Worm (Caenorhabditis elegans) whole organism, L4 larva: ENCODE data around the gene ttr-38.

ENCODE experiments used
- F26F4.8 ChIP-seq: fragments of 200-800 bp; sonication (Bioruptor generic); conservative IDR thresholded peaks from 2 replicates; pipeline ENCODE4 v1.3.6; 2022; ENCODE audit warnings: missing genetic modification characterization, missing compliant biosample characterization
- F37D6.2 ChIP-seq: sonication (generic microtip); optimal IDR thresholded peaks from 2 replicates; lab custom pipeline; 2016; ENCODE audit warnings: mild to moderate bottlenecking, missing genetic modification characterization, missing compliant biosample characterization
- F44E2.7 ChIP-seq: fragments of 200-800 bp; sonication (Bioruptor generic); IDR thresholded peaks from 2 replicates; pipeline ENCODE4 v2.1.2; 2022; ENCODE audit warnings: missing genetic modification characterization, missing compliant biosample characterization
- R02D3.7 ChIP-seq: fragments of 150-350 bp; sonication (generic microtip); optimal IDR thresholded peaks from 3 replicates; lab custom pipeline; 2014; ENCODE audit warnings: missing biosample characterization, missing genetic modification characterization
- T20F7.1 ChIP-seq: fragments of 200-800 bp; sonication (Bioruptor generic); optimal IDR thresholded peaks from 2 replicates; lab custom pipeline; 2018; ENCODE audit warnings: mild to moderate bottlenecking, missing genetic modification characterization, missing compliant biosample characterization
- T26A8.4 ChIP-seq: fragments of 200-800 bp; sonication (Bioruptor generic); IDR thresholded peaks from 2 replicates; pipeline ENCODE4 v1.3.6; 2022; ENCODE audit warnings: missing genetic modification characterization, missing compliant biosample characterization
- ZK546.5 ChIP-seq, 2 experiments: sonication (generic microtip); optimal IDR thresholded peaks; 2 replicates each; lab custom pipeline; 2017; ENCODE audit warnings: missing biosample characterization in 2 of 2, missing genetic modification characterization in 2 of 2
- aha-1 ChIP-seq: fragments of 150-350 bp; peaks from one replicate; lab custom pipeline; 2014; ENCODE audit warnings: missing biosample characterization, missing genetic modification characterization
- aly-2 ChIP-seq: sonication (generic microtip); optimal IDR thresholded peaks from 2 replicates; lab custom pipeline; 2018; ENCODE audit warnings: missing biosample characterization, missing genetic modification characterization
- arid-1 ChIP-seq: fragments of 200-800 bp; sonication (Bioruptor generic); conservative IDR thresholded peaks from 2 replicates; pipeline ENCODE4 v1.3.6; 2022; ENCODE audit warnings: missing genetic modification reagents, missing genetic modification characterization, missing compliant biosample characterization
- attf-4 ChIP-seq: sonication (generic microtip); optimal IDR thresholded peaks from 3 replicates; lab custom pipeline; 2017; ENCODE audit warnings: missing biosample characterization, missing genetic modification characterization
- ceh-28 ChIP-seq: fragments of 150-350 bp; optimal IDR thresholded peaks from 2 replicates; lab custom pipeline; 2014; ENCODE audit warnings: missing biosample characterization, missing genetic modification reagents, missing genetic modification characterization
- ceh-32 ChIP-seq: sonication (generic microtip); optimal IDR thresholded peaks from 2 replicates; lab custom pipeline; 2016; ENCODE audit warnings: mild to moderate bottlenecking, missing genetic modification characterization, missing compliant biosample characterization; ENCODE audit not compliant: poor library complexity
- ceh-44 ChIP-seq: fragments of 200-800 bp; sonication (Bioruptor generic); IDR thresholded peaks from 2 replicates; pipeline ENCODE4 v1.3.6; 2022; ENCODE audit warnings: missing genetic modification reagents, missing genetic modification characterization, missing compliant biosample characterization
- ceh-82 ChIP-seq: sonication (generic microtip); optimal IDR thresholded peaks from 2 replicates; lab custom pipeline; 2017; ENCODE audit warnings: missing biosample characterization, missing genetic modification characterization
- daf-12 ChIP-seq: fragments of 150-350 bp; optimal IDR thresholded peaks from 2 replicates; lab custom pipeline; 2014; ENCODE audit warnings: missing biosample characterization, missing genetic modification reagents, missing genetic modification characterization
- daf-8 ChIP-seq: fragments of 200-800 bp; sonication (Bioruptor generic); IDR thresholded peaks from 2 replicates; pipeline ENCODE4 v1.3.6; 2022; ENCODE audit warnings: missing genetic modification characterization, missing compliant biosample characterization
- dmd-6 ChIP-seq: fragments of 200-800 bp; sonication (Bioruptor generic); IDR thresholded peaks from 2 replicates; pipeline ENCODE4 v1.3.6; 2022; ENCODE audit warnings: missing genetic modification reagents, missing genetic modification characterization, missing compliant biosample characterization
- dmd-9 ChIP-seq: fragments of 200-800 bp; sonication (Bioruptor generic); IDR thresholded peaks from 2 replicates; pipeline ENCODE4 v1.3.6; 2022; ENCODE audit warnings: missing genetic modification reagents, missing genetic modification characterization, missing compliant biosample characterization
- duxl-1 ChIP-seq: sonication (generic microtip); optimal IDR thresholded peaks from 2 replicates; lab custom pipeline; 2016; ENCODE audit warnings: mild to moderate bottlenecking, missing genetic modification characterization, moderate library complexity, missing compliant biosample characterization; ENCODE audit not compliant: poor library complexity
- fkh-10 ChIP-seq: fragments of 150-350 bp; optimal IDR thresholded peaks from 2 replicates; lab custom pipeline; 2014; ENCODE audit warnings: missing biosample characterization, missing genetic modification reagents, missing genetic modification characterization
- fos-1 ChIP-seq: fragments of 150-350 bp; optimal IDR thresholded peaks from 2 replicates; lab custom pipeline; 2014; ENCODE audit warnings: missing biosample characterization, missing genetic modification characterization
- hif-1 ChIP-seq, 2 experiments: sonication (generic microtip); optimal IDR thresholded peaks; 2 replicates each; lab custom pipeline; 2016 to 2017; ENCODE audit warnings: missing compliant biosample characterization in 2 of 2, missing genetic modification characterization in 2 of 2, missing genetic modification reagents in 2 of 2, missing genotype in 2 of 2, mild to moderate bottlenecking in 1 of 2
- hlh-30 ChIP-seq: sonication (generic microtip); optimal IDR thresholded peaks from 2 replicates; lab custom pipeline; 2017; ENCODE audit warnings: antibody characterized with exemption, mild to moderate bottlenecking, missing genetic modification characterization, missing compliant biosample characterization; ENCODE audit not compliant: insufficient read depth
- hmg-1.1 ChIP-seq: fragments of 200-800 bp; sonication (Bioruptor generic); IDR thresholded peaks from 2 replicates; pipeline ENCODE4 v1.3.6; 2022; ENCODE audit warnings: missing genetic modification reagents, missing genetic modification characterization, missing compliant biosample characterization
- lim-7 ChIP-seq: fragments of 200-800 bp; sonication (Bioruptor generic); IDR thresholded peaks from 2 replicates; pipeline ENCODE4 v1.3.6; 2022; ENCODE audit warnings: missing genetic modification characterization, missing compliant biosample characterization
- lin-1 ChIP-seq: fragments of 200-800 bp; sonication (Bioruptor generic); IDR thresholded peaks from 2 replicates; pipeline ENCODE4 v1.3.6; 2022; ENCODE audit warnings: missing genetic modification reagents, missing genetic modification characterization, missing compliant biosample characterization
- lin-13 ChIP-seq: fragments of 150-350 bp; optimal IDR thresholded peaks from 2 replicates; lab custom pipeline; 2014; ENCODE audit warnings: missing biosample characterization, missing genetic modification reagents, missing genetic modification characterization
- lin-15B ChIP-seq: fragments of 150-350 bp; sonication (generic microtip); optimal IDR thresholded peaks from 3 replicates; lab custom pipeline; 2014; ENCODE audit warnings: missing biosample characterization, missing genetic modification characterization
- lin-38 ChIP-seq: fragments of 200-800 bp; sonication (Bioruptor generic); IDR thresholded peaks from 2 replicates; pipeline ENCODE4 v1.3.6; 2022; ENCODE audit warnings: missing genetic modification reagents, missing genetic modification characterization, missing compliant biosample characterization
- lsy-2 ChIP-seq, 2 experiments: fragments of 150-350 bp in 1 of 2; sonication (generic microtip) in 1 of 2; optimal IDR thresholded peaks; 2 replicates each; lab custom pipeline; 2014 to 2017; ENCODE audit warnings: missing biosample characterization in 2 of 2, missing genetic modification characterization in 2 of 2
- mdl-1 ChIP-seq, 2 experiments: fragments of 150-350 bp in 1 of 2; sonication (generic microtip) in 1 of 2; optimal IDR thresholded peaks; 2 replicates each; lab custom pipeline; 2014 to 2017; ENCODE audit warnings: missing biosample characterization in 2 of 2, missing genetic modification characterization in 2 of 2
- mep-1 ChIP-seq: fragments of 150-350 bp; sonication (generic microtip); optimal IDR thresholded peaks from 3 replicates; lab custom pipeline; 2014; ENCODE audit warnings: missing biosample characterization, missing genetic modification characterization
- mes-2 ChIP-seq: sonication (generic microtip); optimal IDR thresholded peaks from 2 replicates; lab custom pipeline; 2016; ENCODE audit warnings: missing genotype, mild to moderate bottlenecking, missing genetic modification characterization, missing compliant biosample characterization; ENCODE audit not compliant: poor library complexity, severe bottlenecking
- mxl-2 ChIP-seq: fragments of 200-800 bp; sonication (Bioruptor generic); conservative IDR thresholded peaks from 2 replicates; pipeline ENCODE4 v1.3.6; 2022; ENCODE audit warnings: missing genetic modification reagents, missing genetic modification characterization, missing compliant biosample characterization
- mxl-3 ChIP-seq: fragments of 200-800 bp; sonication (Bioruptor generic); optimal IDR thresholded peaks from 2 replicates; lab custom pipeline; 2018; ENCODE audit warnings: mild to moderate bottlenecking, missing genetic modification characterization, missing compliant biosample characterization
- nhr-102 ChIP-seq: sonication (generic microtip); optimal IDR thresholded peaks from 2 replicates; lab custom pipeline; 2016; ENCODE audit warnings: mild to moderate bottlenecking, missing genetic modification characterization, moderate library complexity, missing compliant biosample characterization
- nhr-237 ChIP-seq: sonication (generic microtip); optimal IDR thresholded peaks from 2 replicates; lab custom pipeline; 2017; ENCODE audit warnings: missing biosample characterization, missing genetic modification characterization
- nhr-25 ChIP-seq: sonication (generic microtip); optimal IDR thresholded peaks from 2 replicates; lab custom pipeline; 2017; ENCODE audit warnings: missing genetic modification characterization, mild to moderate bottlenecking, missing compliant biosample characterization, antibody characterized with exemption, moderate library complexity, borderline replicate concordance; ENCODE audit not compliant: insufficient read depth
- nhr-28 ChIP-seq: fragments of 150-350 bp; optimal IDR thresholded peaks from 2 replicates; lab custom pipeline; 2014; ENCODE audit warnings: missing biosample characterization, missing genetic modification characterization
- nhr-41 ChIP-seq: fragments of 200-800 bp; sonication (Bioruptor generic); IDR thresholded peaks from 2 replicates; pipeline ENCODE4 v1.3.6; 2022; ENCODE audit warnings: missing genetic modification reagents, missing genetic modification characterization, missing compliant biosample characterization
- nhr-77 ChIP-seq: fragments of 150-350 bp; optimal IDR thresholded peaks from 2 replicates; lab custom pipeline; 2014; ENCODE audit warnings: missing biosample characterization, missing genetic modification characterization
- pha-4 ChIP-seq, 2 experiments: fragments of 150-350 bp in 1 of 2; fragments of 200-800 bp in 1 of 2; sonication (Bioruptor generic) in 1 of 2; IDR thresholded peaks in 1 of 2; optimal IDR thresholded peaks in 1 of 2; 2 replicates each; pipeline versions ENCODE4 v1.3.6 to Lab custom; 2014 to 2022; ENCODE audit warnings: missing genetic modification characterization in 2 of 2, missing genetic modification reagents in 2 of 2, missing biosample characterization in 1 of 2, missing compliant biosample characterization in 1 of 2
- pqm-1 ChIP-seq: sonication (generic microtip); optimal IDR thresholded peaks from 2 replicates; lab custom pipeline; 2017; ENCODE audit warnings: missing biosample characterization, missing genetic modification characterization
- rbr-2 ChIP-seq: sonication (generic microtip); optimal IDR thresholded peaks from 2 replicates; lab custom pipeline; 2016; ENCODE audit warnings: missing genotype, missing genetic modification characterization, missing compliant biosample characterization
- unc-130 ChIP-seq: sonication (generic microtip); optimal IDR thresholded peaks from 2 replicates; lab custom pipeline; 2016; ENCODE audit warnings: missing genetic modification reagents, missing genetic modification characterization, missing compliant biosample characterization
- vab-7 ChIP-seq: fragments of 200-800 bp; sonication (Bioruptor generic); IDR thresholded peaks from 2 replicates; pipeline ENCODE4 v1.3.6; 2022; ENCODE audit warnings: missing genetic modification reagents, missing genetic modification characterization, missing compliant biosample characterization
- zag-1 ChIP-seq: fragments of 150-350 bp; optimal IDR thresholded peaks from 2 replicates; lab custom pipeline; 2014; ENCODE audit warnings: missing biosample characterization, missing genetic modification characterization
- zfp-2 ChIP-seq: sonication (generic microtip); optimal IDR thresholded peaks from 2 replicates; lab custom pipeline; 2016; ENCODE audit warnings: mild to moderate bottlenecking, missing genetic modification characterization, missing compliant biosample characterization
- zip-11 ChIP-seq: fragments of 200-800 bp; sonication (Bioruptor generic); IDR thresholded peaks from 2 replicates; pipeline ENCODE4 v1.3.6; 2022; ENCODE audit warnings: missing genetic modification characterization, missing compliant biosample characterization
- ztf-7 ChIP-seq: fragments of 150-350 bp; optimal IDR thresholded peaks from 2 replicates; lab custom pipeline; 2014; ENCODE audit warnings: missing biosample characterization, missing genetic modification characterization

Gene ttr-38

ce11 chrX:9337832-9338231, 23.5 kb upstream of the ttr-38 start:
- TF ChIP-seq lsy-2 (tag; optimal IDR thresholded peaks at IDR 0.05; lab: Kevin White, UChicago), result peak in 1 of 2 experiments; percentile 15
- no peak for TF ChIP-seq ceh-44 (GFP tag; lab: Robert Waterston, UW)
- TF ChIP-seq unc-130 (GFP tag; lab: Kevin White, UChicago), result no peak
- TF ChIP-seq nhr-25 (tag; lab: Kevin White, UChicago), result no peak
- no peak for TF ChIP-seq nhr-41 (GFP tag; lab: Robert Waterston, UW)
- TF ChIP-seq mep-1 (tag; lab: Kevin White, UChicago), result peak; percentile 79
- TF ChIP-seq aha-1 (tag; lab: Kevin White, UChicago), result peak; percentile 91
- TF ChIP-seq daf-8 (GFP tag; lab: Robert Waterston, UW), result no peak
- TF ChIP-seq mxl-3 (GFP tag; lab: Kevin White, UChicago), result peak; percentile 67
- no peak for TF ChIP-seq ceh-32 (tag; lab: Kevin White, UChicago)
- no peak for TF ChIP-seq daf-12 (tag; lab: Kevin White, UChicago)
- no peak for TF ChIP-seq T26A8.4 (GFP tag; lab: Robert Waterston, UW)
- no peak for TF ChIP-seq lin-1 (GFP tag; lab: Robert Waterston, UW)
- TF ChIP-seq nhr-77 (tag; lab: Kevin White, UChicago), result peak; percentile 20
- peak; percentile 88 for TF ChIP-seq hmg-1.1 (GFP tag; lab: Robert Waterston, UW)
- no peak for TF ChIP-seq ZK546.5 (tag; optimal IDR thresholded peaks at IDR 0.05; lab: Kevin White, UChicago)
- no peak for TF ChIP-seq lin-13
- TF ChIP-seq hlh-30 (tag; lab: Kevin White, UChicago), result peak; percentile 77
- peak; percentile 81 for TF ChIP-seq rbr-2 (tag; lab: Kevin White, UChicago)
- TF ChIP-seq zag-1 (tag; lab: Kevin White, UChicago), result no peak
- no peak for TF ChIP-seq nhr-237
- TF ChIP-seq dmd-6 (GFP tag; lab: Robert Waterston, UW), result 0 out of 2 replicates have a peak, but pooled peaks have one; percentile 34
- TF ChIP-seq zfp-2, result no peak
- TF ChIP-seq T20F7.1 (GFP tag; lab: Kevin White, UChicago), result no peak
- TF ChIP-seq mdl-1 (tag; optimal IDR thresholded peaks at IDR 0.05; lab: Kevin White, UChicago), result peak in 1 of 2 experiments; percentile 79
- TF ChIP-seq F37D6.2 (tag; lab: Kevin White, UChicago), result peak; percentile 53
- no peak for TF ChIP-seq mxl-2 (GFP tag; lab: Robert Waterston, UW)
- TF ChIP-seq vab-7, result no peak
- no peak for TF ChIP-seq ceh-82 (tag; lab: Kevin White, UChicago)
- no peak for TF ChIP-seq fos-1 (tag; lab: Kevin White, UChicago)
- peak; percentile 36 for TF ChIP-seq fkh-10
- no peak for TF ChIP-seq aly-2 (tag; lab: Kevin White, UChicago)
- no peak for TF ChIP-seq zip-11 (GFP tag; lab: Robert Waterston, UW)
- TF ChIP-seq mes-2 (tag; lab: Kevin White, UChicago), result no peak
- no peak for TF ChIP-seq duxl-1 (tag; lab: Kevin White, UChicago)
- TF ChIP-seq lin-15B, result no peak
- 0 out of 2 replicates have a peak, but pooled peaks have one; percentile 37 for TF ChIP-seq arid-1 (GFP tag; lab: Robert Waterston, UW)
- TF ChIP-seq nhr-102 (tag; lab: Kevin White, UChicago), result no peak
- no peak for TF ChIP-seq attf-4
- TF ChIP-seq F26F4.8 (GFP tag; lab: Robert Waterston, UW), result no peak
- peak; percentile 38 for TF ChIP-seq nhr-28
- no peak for TF ChIP-seq F44E2.7 (GFP tag; lab: Robert Waterston, UW)
- peak; percentile 23 for TF ChIP-seq ceh-28 (tag; lab: Kevin White, UChicago)
- no peak for TF ChIP-seq pqm-1
- no peak for TF ChIP-seq hif-1 (tag; optimal IDR thresholded peaks at IDR 0.05; lab: Kevin White, UChicago)
- no peak for TF ChIP-seq pha-4 (GFP tag; IDR thresholded peaks at IDR 0.05; lab: Robert Waterston, UW)
- TF ChIP-seq pha-4 (tag; optimal IDR thresholded peaks at IDR 0.05; lab: Kevin White, UChicago), result no peak
- TF ChIP-seq dmd-9 (GFP tag; lab: Robert Waterston, UW), result no peak
- TF ChIP-seq R02D3.7, result no peak
- TF ChIP-seq lin-38 (GFP tag; lab: Robert Waterston, UW), result no peak
- TF ChIP-seq lim-7 (GFP tag; lab: Robert Waterston, UW), result 0 out of 2 replicates have a peak, but pooled peaks have one; percentile 23
- TF ChIP-seq ztf-7 (tag; lab: Kevin White, UChicago), result no peak
